Fruit fly (Drosophila melanogaster) whole organism, prepupa: ENCODE results near the gene CG13306.
A peak's percentile ranks its signal among the peaks of the same experiment; 100 is the strongest.

Source experiments
- CG10631 ChIP-seq: fragments of 200-800 bp; sonication (Bioruptor generic); optimal IDR thresholded peaks from 2 replicates; lab custom pipeline; 2016; ENCODE audit warnings: missing biosample characterization, missing genetic modification characterization
- CG11294 ChIP-seq: fragments of 200-800 bp; sonication (Bioruptor generic); IDR thresholded peaks from 2 replicates; pipeline ENCODE4 v1.3.6; 2022; ENCODE audit warnings: missing biosample characterization, missing genetic modification characterization
- CG15336 ChIP-seq: fragments of 200-800 bp; sonication (Bioruptor generic); IDR thresholded peaks from 2 replicates; pipeline ENCODE4 v1.3.6; 2022; ENCODE audit warnings: missing biosample characterization, missing genetic modification characterization
- CG1621 ChIP-seq: fragments of 200-800 bp; sonication (Bioruptor generic); optimal IDR thresholded peaks from 3 replicates; lab custom pipeline; 2018; ENCODE audit warnings: missing biosample characterization, mild to moderate bottlenecking, missing genetic modification characterization
- CG3032 ChIP-seq: fragments of 200-800 bp; optimal IDR thresholded peaks from 2 replicates; lab custom pipeline; 2019; ENCODE audit warnings: missing biosample characterization, mild to moderate bottlenecking, missing genetic modification characterization, moderate library complexity
- CG34406 ChIP-seq: fragments of 200-800 bp; sonication (Bioruptor generic); optimal IDR thresholded peaks from 3 replicates; lab custom pipeline; 2016; ENCODE audit warnings: missing biosample characterization, missing genetic modification characterization
- CG4318 ChIP-seq: fragments of 200-800 bp; sonication (Bioruptor generic); optimal IDR thresholded peaks from 3 replicates; lab custom pipeline; 2017; ENCODE audit warnings: missing biosample characterization, mild to moderate bottlenecking, missing genetic modification characterization
- CG6792 ChIP-seq: fragments of 200-800 bp; sonication (Bioruptor generic); optimal IDR thresholded peaks from 3 replicates; lab custom pipeline; 2016; ENCODE audit warnings: missing biosample characterization, missing genetic modification characterization
- CG6854 ChIP-seq: fragments of 200-800 bp; sonication (Bioruptor generic); optimal IDR thresholded peaks from 2 replicates; lab custom pipeline; 2017; ENCODE audit warnings: missing biosample characterization, mild to moderate bottlenecking, missing genetic modification characterization
- CG8119 ChIP-seq: fragments of 200-800 bp; sonication (Bioruptor generic); IDR thresholded peaks from 3 replicates; pipeline ENCODE4 v1.3.6; 2022; ENCODE audit warnings: missing biosample characterization, missing genetic modification characterization
- CG8319 ChIP-seq: fragments of 200-800 bp; sonication (Bioruptor generic); optimal IDR thresholded peaks from 3 replicates; lab custom pipeline; 2016; ENCODE audit warnings: missing biosample characterization, missing genetic modification characterization
- CG8632 ChIP-seq: fragments of 200-800 bp; sonication (Bioruptor generic); optimal IDR thresholded peaks from 3 replicates; lab custom pipeline; 2016; ENCODE audit warnings: missing biosample characterization, missing genetic modification characterization
- Eip75B ChIP-seq: fragments of 200-800 bp; sonication (Bioruptor generic); optimal IDR thresholded peaks from 3 replicates; lab custom pipeline; 2016; ENCODE audit warnings: missing biosample characterization, missing genetic modification characterization
- Eip78C ChIP-seq: fragments of 200-800 bp; sonication (Bioruptor generic); peaks from one replicate; lab custom pipeline; 2016; ENCODE audit warnings: missing biosample characterization, missing genetic modification characterization
- Ets21C ChIP-seq: fragments of 200-800 bp; sonication (Bioruptor generic); optimal IDR thresholded peaks from 3 replicates; lab custom pipeline; 2016; ENCODE audit warnings: missing biosample characterization, missing genetic modification characterization
- Gug ChIP-seq: fragments of 200-800 bp; sonication (Bioruptor generic); IDR thresholded peaks from 2 replicates; pipeline ENCODE4 v1.3.6; 2022; ENCODE audit warnings: missing biosample characterization, missing genetic modification characterization
- Hr4 ChIP-seq: fragments of 200-800 bp; sonication (Bioruptor generic); optimal IDR thresholded peaks from 3 replicates; lab custom pipeline; 2016; ENCODE audit warnings: missing biosample characterization, missing genetic modification characterization
- Sox102F ChIP-seq: fragments of 200-800 bp; sonication (Bioruptor generic); optimal IDR thresholded peaks from 2 replicates; lab custom pipeline; 2016; ENCODE audit warnings: missing biosample characterization, mild to moderate bottlenecking, missing genetic modification characterization
- Sox15 ChIP-seq: fragments of 200-800 bp; sonication (Bioruptor generic); optimal IDR thresholded peaks from 3 replicates; lab custom pipeline; 2016; ENCODE audit warnings: missing biosample characterization, missing genetic modification characterization
- achi ChIP-seq: fragments of 200-800 bp; sonication (Bioruptor generic); optimal IDR thresholded peaks from 3 replicates; lab custom pipeline; 2016; ENCODE audit warnings: missing biosample characterization, missing genetic modification characterization
- acj6 ChIP-seq: fragments of 200-800 bp; sonication (Bioruptor generic); optimal IDR thresholded peaks from 3 replicates; lab custom pipeline; 2016; ENCODE audit warnings: missing biosample characterization, missing genetic modification characterization
- cyc ChIP-seq: fragments of 200-800 bp; sonication (Bioruptor generic); optimal IDR thresholded peaks from 3 replicates; lab custom pipeline; 2016; ENCODE audit warnings: missing biosample characterization, missing genetic modification characterization
- esn ChIP-seq: fragments of 200-800 bp; sonication (Bioruptor generic); optimal IDR thresholded peaks from 2 replicates; lab custom pipeline; 2016; ENCODE audit warnings: missing biosample characterization, mild to moderate bottlenecking, missing genetic modification characterization, moderate library complexity
- fd59A ChIP-seq: fragments of 200-800 bp; sonication (Bioruptor generic); optimal IDR thresholded peaks from 2 replicates; lab custom pipeline; 2017; ENCODE audit warnings: missing biosample characterization, mild to moderate bottlenecking, missing genetic modification characterization, missing genetic modification reagents
- fd85E ChIP-seq: fragments of 200-800 bp; sonication (Bioruptor generic); optimal IDR thresholded peaks from 3 replicates; lab custom pipeline; 2016; ENCODE audit warnings: missing biosample characterization, missing genetic modification characterization
- lz ChIP-seq: fragments of 200-800 bp; sonication (Bioruptor generic); optimal IDR thresholded peaks from 3 replicates; lab custom pipeline; 2016; ENCODE audit warnings: missing biosample characterization, missing genetic modification characterization
- net ChIP-seq: fragments of 200-800 bp; sonication (Bioruptor generic); optimal IDR thresholded peaks from 3 replicates; lab custom pipeline; 2016; ENCODE audit warnings: missing biosample characterization, missing genetic modification characterization
- pdm3 ChIP-seq: fragments of 200-800 bp; sonication (Bioruptor generic); optimal IDR thresholded peaks from 3 replicates; lab custom pipeline; 2016; ENCODE audit warnings: missing biosample characterization, missing genetic modification characterization
- spab ChIP-seq: fragments of 200-800 bp; sonication (Bioruptor generic); optimal IDR thresholded peaks from 2 replicates; lab custom pipeline; 2017; ENCODE audit warnings: missing biosample characterization, mild to moderate bottlenecking, missing genetic modification characterization, missing genetic modification reagents
- ss ChIP-seq, 2 experiments: fragments of 200-800 bp; sonication (Bioruptor generic); optimal IDR thresholded peaks; 2 replicates in 1 of 2; 3 replicates in 1 of 2; lab custom pipeline; 2017 to 2018; ENCODE audit warnings: mild to moderate bottlenecking in 2 of 2, missing biosample characterization in 2 of 2, missing genetic modification characterization in 2 of 2, moderate library complexity in 1 of 2
- svp ChIP-seq: fragments of 200-800 bp; sonication (Bioruptor generic); peaks from one replicate; lab custom pipeline; 2016; ENCODE audit warnings: missing biosample characterization, missing genetic modification characterization
- topi ChIP-seq: fragments of 200-800 bp; sonication (Bioruptor generic); optimal IDR thresholded peaks from 3 replicates; lab custom pipeline; 2016; ENCODE audit warnings: missing biosample characterization, missing genetic modification characterization
- vri ChIP-seq: fragments of 200-800 bp; sonication (Bioruptor generic); optimal IDR thresholded peaks from 3 replicates; lab custom pipeline; 2016; ENCODE audit warnings: missing biosample characterization, mild to moderate bottlenecking, missing genetic modification characterization

The CG13306 gene

dm6 chr3L:8749676-8750654, at the start of gene CG13306:
TSS of gene CG13306 (minus strand) at chr3L:8749726.
- no peak for TF ChIP-seq fd59A (GFP tag; lab: Kevin White, UChicago)
- no peak for TF ChIP-seq net
- TF ChIP-seq spab: no peak
- no peak for TF ChIP-seq Sox15
- no peak for TF ChIP-seq esn (GFP tag; lab: Kevin White, UChicago)
- TF ChIP-seq fd85E (GFP tag; lab: Kevin White, UChicago): no peak
- TF ChIP-seq Sox102F (GFP tag; lab: Kevin White, UChicago): no peak
- no peak for TF ChIP-seq Eip75B (GFP tag; lab: Kevin White, UChicago)
- no peak for TF ChIP-seq ss (GFP tag; optimal IDR thresholded peaks at IDR 0.05; lab: Kevin White, UChicago)
- TF ChIP-seq CG15336 (GFP tag; lab: Robert Waterston, UW): no peak
- no peak for TF ChIP-seq Hr4 (GFP tag; lab: Kevin White, UChicago)
- no peak for TF ChIP-seq vri (GFP tag; lab: Kevin White, UChicago)
- no peak for TF ChIP-seq acj6
- TF ChIP-seq CG1621 (tag; lab: Kevin White, UChicago): no peak
- no peak for TF ChIP-seq Gug

- TF ChIP-seq net (no peak), CG8119 (GFP tag; lab: Robert Waterston, UW) (no peak), CG4318 (GFP tag; lab: Kevin White, UChicago) (no peak), cyc (GFP tag; lab: Kevin White, UChicago) (no peak), CG6792 (GFP tag; lab: Kevin White, UChicago) (no peak), CG3032 (tag; lab: Kevin White, UChicago) (no peak), Ets21C (GFP tag; lab: Kevin White, UChicago) (no peak), CG8319 (GFP tag; lab: Kevin White, UChicago) (no peak), CG6854 (GFP tag; lab: Kevin White, UChicago) (no peak), CG11294 (GFP tag; lab: Robert Waterston, UW) (no peak), Eip78C (GFP tag; lab: Kevin White, UChicago) (no peak)
Measured at dm6 chr3L:8798539-8798938, 49.0 kb upstream of the CG13306 start.

- TF ChIP-seq CG8632: no peak
- TF ChIP-seq CG34406 (GFP tag; lab: Kevin White, UChicago): no peak
- TF ChIP-seq achi (GFP tag; lab: Kevin White, UChicago): no peak
- no peak for TF ChIP-seq Sox102F (GFP tag; lab: Kevin White, UChicago)
- no peak for TF ChIP-seq CG10631 (GFP tag; lab: Kevin White, UChicago)
- no peak for TF ChIP-seq fd59A (GFP tag; lab: Kevin White, UChicago)
- no peak for TF ChIP-seq lz
- TF ChIP-seq, all 60 proteins: peak for 0
Measured at dm6 chr3L:8798129-8798528, 48.6 kb upstream of the CG13306 start.

- no peak for TF ChIP-seq pdm3
- no peak for TF ChIP-seq topi
- TF ChIP-seq vri (GFP tag; lab: Kevin White, UChicago): peak; percentile 51
Measured at dm6 chr3L:8788445-8788844, 38.9 kb upstream of the CG13306 start, which contains the start of gene Acbp5. TSS of gene Acbp5 (minus strand) at chr3L:8788545.

- TF ChIP-seq topi (no peak), svp (GFP tag; lab: Kevin White, UChicago) (peak; percentile 53)
Measured at dm6 chr3L:8787701-8788100, 38.2 kb upstream of the CG13306 start.
